Fruit fly (Drosophila melanogaster) whole organism, embryonic: ENCODE measurements around the gene wge.
A peak's percentile ranks its signal among the peaks of the same experiment; 100 is the strongest.

Experiments
- Adf1 ChIP-seq: fragments of 200-800 bp; sonication (Bioruptor generic); IDR thresholded peaks from 2 replicates; pipeline ENCODE4 v1.3.6; 2022; ENCODE audit warnings: missing biosample characterization, missing genetic modification characterization
- BtbVII ChIP-seq: fragments of 200-800 bp; sonication (Bioruptor generic); optimal IDR thresholded peaks from 3 replicates; lab custom pipeline; 2017; ENCODE audit warnings: missing biosample characterization, mild to moderate bottlenecking, missing genetic modification characterization
- CG10959 ChIP-seq: fragments of 200-800 bp; sonication (Bioruptor generic); IDR thresholded peaks from 2 replicates; pipeline ENCODE4 v1.3.6; 2022; ENCODE audit warnings: missing biosample characterization, missing genetic modification characterization
- CG12104 ChIP-seq: fragments of 200-800 bp; sonication (Bioruptor generic); optimal IDR thresholded peaks from 3 replicates; lab custom pipeline; 2016; ENCODE audit warnings: missing biosample characterization, missing genetic modification characterization
- CG12769 ChIP-seq: fragments of 200-800 bp; sonication (Bioruptor generic); optimal IDR thresholded peaks from 2 replicates; lab custom pipeline; 2019; ENCODE audit warnings: missing biosample characterization, mild to moderate bottlenecking, missing genetic modification characterization, moderate library complexity
- CG15073 ChIP-seq: fragments of 200-800 bp; sonication (Bioruptor generic); optimal IDR thresholded peaks from 2 replicates; lab custom pipeline; 2016; ENCODE audit warnings: missing biosample characterization, missing genetic modification characterization
- CG1647 ChIP-seq: fragments of 200-800 bp; sonication (Bioruptor generic); optimal IDR thresholded peaks from 3 replicates; lab custom pipeline; 2016; ENCODE audit warnings: missing biosample characterization, missing genetic modification characterization
- CG17359 ChIP-seq: fragments of 200-800 bp; sonication (Bioruptor generic); optimal IDR thresholded peaks from 3 replicates; lab custom pipeline; 2018; ENCODE audit warnings: missing biosample characterization, mild to moderate bottlenecking, missing genetic modification characterization, moderate library complexity
- CG17802 ChIP-seq: fragments of 200-800 bp; sonication (Bioruptor generic); optimal IDR thresholded peaks from 2 replicates; lab custom pipeline; 2018; ENCODE audit warnings: missing biosample characterization, mild to moderate bottlenecking, missing genetic modification characterization, moderate library complexity
- CG17912 ChIP-seq: fragments of 200-800 bp; sonication (Bioruptor generic); optimal IDR thresholded peaks from 2 replicates; lab custom pipeline; 2018; ENCODE audit warnings: missing biosample characterization, mild to moderate bottlenecking, missing genetic modification characterization
- CG2120 ChIP-seq: fragments of 200-800 bp; sonication (Bioruptor generic); optimal IDR thresholded peaks from 3 replicates; lab custom pipeline; 2016; ENCODE audit warnings: missing biosample characterization, missing genetic modification characterization
- CG2678 ChIP-seq: fragments of 200-800 bp; sonication (Bioruptor generic); optimal IDR thresholded peaks from 3 replicates; lab custom pipeline; 2019; ENCODE audit warnings: missing biosample characterization, mild to moderate bottlenecking, missing genetic modification characterization, moderate library complexity
- CG2889 ChIP-seq: fragments of 200-800 bp; sonication (Bioruptor generic); IDR thresholded peaks from 3 replicates; pipeline ENCODE4 v1.3.6; 2022; ENCODE audit warnings: missing biosample characterization, missing genetic modification characterization
- CG31365 ChIP-seq: fragments of 200-800 bp; sonication (Bioruptor generic); optimal IDR thresholded peaks from 2 replicates; lab custom pipeline; 2018; ENCODE audit warnings: missing biosample characterization, mild to moderate bottlenecking, missing genetic modification characterization
- CG3163 ChIP-seq: fragments of 200-800 bp; sonication (Bioruptor generic); optimal IDR thresholded peaks from 3 replicates; lab custom pipeline; 2016; ENCODE audit warnings: missing biosample characterization, missing genetic modification characterization
- CG3726 ChIP-seq: fragments of 200-800 bp; sonication (Bioruptor generic); IDR thresholded peaks from 3 replicates; pipeline ENCODE4, ENCODE4 v1.3.6; 2022; ENCODE audit warnings: missing biosample characterization, missing genetic modification characterization
- CG3995 ChIP-seq: fragments of 200-800 bp; sonication (Bioruptor generic); optimal IDR thresholded peaks from 3 replicates; lab custom pipeline; 2016; ENCODE audit warnings: missing biosample characterization, missing genetic modification characterization
- CG4617 ChIP-seq: fragments of 200-800 bp; sonication (Bioruptor generic); optimal IDR thresholded peaks from 3 replicates; lab custom pipeline; 2016; ENCODE audit warnings: missing biosample characterization, missing genetic modification characterization, borderline replicate concordance
- CG6254 ChIP-seq: fragments of 200-800 bp; sonication (Bioruptor generic); optimal IDR thresholded peaks from 3 replicates; lab custom pipeline; 2017; ENCODE audit warnings: mild to moderate bottlenecking, missing biosample characterization, missing genetic modification reagents, missing genetic modification characterization
- CG6854 ChIP-seq: fragments of 200-800 bp; sonication (Bioruptor generic); optimal IDR thresholded peaks from 3 replicates; lab custom pipeline; 2017; ENCODE audit warnings: missing biosample characterization, mild to moderate bottlenecking, missing genetic modification characterization
- CG7786 ChIP-seq: fragments of 200-800 bp; sonication (Bioruptor generic); optimal IDR thresholded peaks from 2 replicates; lab custom pipeline; 2016; ENCODE audit warnings: missing biosample characterization, missing genetic modification characterization
- CG8388 ChIP-seq: fragments of 200-800 bp; sonication (Bioruptor generic); optimal IDR thresholded peaks from 2 replicates; lab custom pipeline; 2019; ENCODE audit warnings: missing biosample characterization, mild to moderate bottlenecking, missing genetic modification characterization, moderate library complexity
- CG9215 ChIP-seq: fragments of 200-800 bp; sonication (Bioruptor generic); IDR thresholded peaks from 2 replicates; pipeline ENCODE4 v1.3.6; 2022; ENCODE audit warnings: missing biosample characterization, missing genetic modification characterization
- Deaf1 ChIP-seq: fragments of 200-800 bp; optimal IDR thresholded peaks from 3 replicates; lab custom pipeline; 2019; ENCODE audit warnings: missing biosample characterization, mild to moderate bottlenecking, missing genetic modification characterization, moderate library complexity
- Fer2 ChIP-seq: fragments of 200-800 bp; sonication (Bioruptor generic); optimal IDR thresholded peaks from 2 replicates; lab custom pipeline; 2018; ENCODE audit warnings: missing biosample characterization, mild to moderate bottlenecking, missing genetic modification characterization, moderate library complexity
- H15 ChIP-seq: fragments of 200-800 bp; sonication (Bioruptor generic); IDR thresholded peaks from 3 replicates; pipeline ENCODE4 v1.3.6; 2022; ENCODE audit warnings: missing biosample characterization, missing genetic modification characterization
- Lpt ChIP-seq: fragments of >200 bp; optimal IDR thresholded peaks from 2 replicates; lab custom pipeline; 2018; ENCODE audit warnings: missing biosample characterization, missing genetic modification characterization
- Med ChIP-seq: fragments of 200-800 bp; sonication (Bioruptor generic); peaks from one replicate; lab custom pipeline; 2016; ENCODE audit warnings: missing biosample characterization, missing genetic modification characterization, mild to moderate bottlenecking, inconsistent platforms, moderate library complexity
- NC2β ChIP-seq: fragments of 200-800 bp; sonication (Bioruptor generic); optimal IDR thresholded peaks from 2 replicates; lab custom pipeline; 2016; ENCODE audit warnings: missing biosample characterization, missing genetic modification characterization
- Neu2 ChIP-seq: fragments of 200-800 bp; sonication (Bioruptor generic); optimal IDR thresholded peaks from 3 replicates; lab custom pipeline; 2016; ENCODE audit warnings: missing biosample characterization, missing genetic modification characterization, borderline replicate concordance
- Nf-YC ChIP-seq: fragments of 200-800 bp; optimal IDR thresholded peaks from 3 replicates; lab custom pipeline; 2019; ENCODE audit warnings: missing biosample characterization, mild to moderate bottlenecking, missing genetic modification characterization, moderate library complexity
- Rfx ChIP-seq: fragments of 200-800 bp; sonication (Bioruptor generic); IDR thresholded peaks from 2 replicates; pipeline ENCODE4 v1.3.6; 2022; ENCODE audit warnings: missing biosample characterization, missing genetic modification characterization
- Rx ChIP-seq: fragments of 200-800 bp; sonication (Bioruptor generic); IDR thresholded peaks from 2 replicates; pipeline ENCODE4 v1.3.6; 2022; ENCODE audit warnings: missing biosample characterization, missing genetic modification characterization
- Sox102F ChIP-seq: fragments of 200-800 bp; sonication (Bioruptor generic); optimal IDR thresholded peaks from 2 replicates; lab custom pipeline; 2018; ENCODE audit warnings: missing biosample characterization, mild to moderate bottlenecking, missing genetic modification characterization, moderate library complexity
- Xrp1 ChIP-seq: fragments of 200-800 bp; sonication (Bioruptor generic); IDR thresholded peaks from 2 replicates; pipeline ENCODE4 v1.3.6; 2022; ENCODE audit warnings: missing biosample characterization, missing genetic modification characterization
- aop ChIP-seq: fragments of 200-800 bp; sonication (Bioruptor generic); IDR thresholded peaks from 2 replicates; pipeline ENCODE4 v1.3.6; 2022; ENCODE audit warnings: missing biosample characterization, missing genetic modification characterization
- bowl ChIP-seq: fragments of 200-800 bp; sonication (Bioruptor generic); IDR thresholded peaks from 2 replicates; pipeline ENCODE4 v1.3.6; 2022; ENCODE audit warnings: missing biosample characterization, missing genetic modification characterization
- chn ChIP-seq: fragments of 200-800 bp; sonication (Bioruptor generic); optimal IDR thresholded peaks from 2 replicates; lab custom pipeline; 2016; ENCODE audit warnings: missing biosample characterization, missing genetic modification characterization
- croc ChIP-seq: fragments of 200-800 bp; sonication (Bioruptor generic); conservative IDR thresholded peaks from 3 replicates; pipeline ENCODE4 v1.3.6; 2022; ENCODE audit warnings: missing biosample characterization, missing genetic modification characterization
- danr ChIP-seq: fragments of 200-800 bp; sonication (Bioruptor generic); IDR thresholded peaks from 2 replicates; pipeline ENCODE4 v1.3.6; 2022; ENCODE audit warnings: missing biosample characterization, missing genetic modification characterization
- emc ChIP-seq: fragments of 200-800 bp; sonication (Bioruptor generic); optimal IDR thresholded peaks from 2 replicates; lab custom pipeline; 2016; ENCODE audit warnings: missing biosample characterization, missing genetic modification characterization
- eve ChIP-seq, 2 experiments: fragments of >200 bp; optimal IDR thresholded peaks; 2 replicates each; lab custom pipeline; 2017; ENCODE audit warnings: missing biosample characterization in 2 of 2, missing genetic modification characterization in 2 of 2
- fd64A ChIP-seq: fragments of 200-800 bp; sonication (Bioruptor generic); optimal IDR thresholded peaks from 3 replicates; lab custom pipeline; 2018; ENCODE audit warnings: missing biosample characterization, mild to moderate bottlenecking, missing genetic modification characterization
- fd96Cb ChIP-seq: fragments of 200-800 bp; sonication (Bioruptor generic); optimal IDR thresholded peaks from 2 replicates; lab custom pipeline; 2018; ENCODE audit warnings: missing biosample characterization, mild to moderate bottlenecking, missing genetic modification characterization, moderate library complexity
- hth ChIP-seq: fragments of >200 bp; optimal IDR thresholded peaks from 2 replicates; lab custom pipeline; 2017; ENCODE audit warnings: inconsistent platforms
- knrl ChIP-seq: fragments of 200-800 bp; sonication (Bioruptor generic); IDR thresholded peaks from 3 replicates; pipeline ENCODE4 v1.3.6; 2022; ENCODE audit warnings: missing biosample characterization, missing genetic modification characterization; ENCODE audit not compliant: partially characterized antibody
- mam ChIP-seq: fragments of 200-800 bp; sonication (Bioruptor generic); optimal IDR thresholded peaks from 3 replicates; lab custom pipeline; 2016; ENCODE audit warnings: missing biosample characterization, missing genetic modification characterization
- nom ChIP-seq: fragments of 200-800 bp; sonication (Bioruptor generic); optimal IDR thresholded peaks from 2 replicates; lab custom pipeline; 2017; ENCODE audit warnings: missing biosample characterization, missing genetic modification characterization, mild to moderate bottlenecking, moderate library complexity, missing genetic modification reagents
- pan ChIP-seq, 4 experiments: fragments of >200 bp in 3 of 4; fragments of 200-800 bp in 1 of 4; sonication (Bioruptor generic) in 1 of 4; optimal IDR thresholded peaks in 3 of 4; IDR thresholded peaks in 1 of 4; 2 replicates each; pipeline versions ENCODE4 v1.3.6 to Lab custom; 2017 to 2022; ENCODE audit warnings: missing biosample characterization in 2 of 4, missing genetic modification characterization in 2 of 4, mixed read lengths in 1 of 4
- pho ChIP-seq: fragments of 200-800 bp; sonication (Bioruptor generic); optimal IDR thresholded peaks from 2 replicates; lab custom pipeline; 2016; ENCODE audit warnings: missing biosample characterization, missing genetic modification characterization
- sens ChIP-seq: fragments of 200-800 bp; sonication (Bioruptor generic); peaks from one replicate; lab custom pipeline; 2016; ENCODE audit warnings: missing biosample characterization, missing genetic modification characterization
- slp2 ChIP-seq: fragments of 200-800 bp; sonication (Bioruptor generic); optimal IDR thresholded peaks from 2 replicates; lab custom pipeline; 2016; ENCODE audit warnings: missing biosample characterization, missing genetic modification characterization
- yki ChIP-seq: fragments of >200 bp; optimal IDR thresholded peaks from 3 replicates; lab custom pipeline; 2018

wge gene

DNA sequence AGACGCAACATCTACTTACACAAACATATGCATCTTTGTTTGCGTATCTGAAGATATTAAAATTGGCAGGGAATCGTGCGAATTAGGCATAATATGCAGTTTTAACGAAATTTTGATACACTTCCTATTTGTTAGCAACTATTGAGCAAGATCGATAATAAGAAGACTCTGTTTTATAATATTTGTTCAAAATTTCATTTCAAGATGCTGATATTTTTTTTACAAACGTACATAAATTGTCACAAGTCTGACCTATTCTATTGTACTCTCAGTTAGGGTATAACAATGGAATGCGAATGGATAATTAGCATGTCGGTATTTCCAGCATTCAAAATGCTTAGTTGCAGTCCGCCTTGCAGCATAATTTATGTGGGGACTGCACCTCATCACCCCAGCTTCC, 6.9 kb upstream of the wge start (continued):
- TF ChIP-seq sens (GFP tag; lab: Kevin White, UChicago) (peak; percentile 22), Nf-YC (tag; lab: Kevin White, UChicago) (no peak), CG17359 (tag; lab: Kevin White, UChicago) (peak; percentile 13), Adf1 (no peak), NC2β (no peak), CG17912 (GFP tag; lab: Kevin White, UChicago) (no peak), CG6854 (GFP tag; lab: Kevin White, UChicago) (no peak), slp2 (GFP tag; lab: Kevin White, UChicago) (no peak), CG1647 (GFP tag; lab: Kevin White, UChicago) (no peak), Lpt (no peak), yki (lab: Kevin White, UChicago) (no peak), Sox102F (no peak), CG2889 (GFP tag; lab: Robert Waterston, UW) (no peak), nom (GFP tag; lab: Kevin White, UChicago) (no peak), bowl (GFP tag; lab: Robert Waterston, UW) (no peak), CG3163 (no peak), Neu2 (GFP tag; lab: Kevin White, UChicago) (no peak), aop (GFP tag; lab: Robert Waterston, UW) (no peak), CG8388 (GFP tag; lab: Kevin White, UChicago) (no peak), BtbVII (GFP tag; lab: Kevin White, UChicago) (no peak), hth (lab: Kevin White, UChicago) (no peak), CG12104 (GFP tag; lab: Kevin White, UChicago) (no peak), CG6254 (GFP tag; lab: Kevin White, UChicago) (no peak), CG17802 (tag; lab: Kevin White, UChicago) (no peak), Med (GFP tag; lab: Kevin White, UChicago) (peak; percentile 65), chn (GFP tag; lab: Kevin White, UChicago) (no peak), CG7786 (no peak), CG31365 (no peak), knrl (GFP tag; lab: Robert Waterston, UW) (no peak), eve (GFP tag; optimal IDR thresholded peaks at IDR 0.05; lab: Kevin White, UChicago) (no peak), CG15073 (GFP tag; lab: Kevin White, UChicago) (no peak), CG12769 (no peak), fd64A (GFP tag; lab: Kevin White, UChicago) (no peak), Deaf1 (tag; lab: Kevin White, UChicago) (no peak), CG2678 (tag; lab: Kevin White, UChicago) (no peak), mam (peak; percentile 7), CG4617 (GFP tag; lab: Kevin White, UChicago) (no peak), CG3995 (no peak), croc (GFP tag; lab: Robert Waterston, UW) (no peak), Xrp1 (GFP tag; lab: Robert Waterston, UW) (peak; percentile 61; the same call in 1 of the 2 replicates), CG2120 (GFP tag; lab: Kevin White, UChicago) (peak; percentile 27), danr (GFP tag; lab: Robert Waterston, UW) (no peak), pho (GFP tag; lab: Kevin White, UChicago) (no peak), emc (no peak), CG3726 (GFP tag; lab: Robert Waterston, UW) (no peak), CG10959 (no peak), pan (optimal IDR thresholded peaks at IDR 0.05; lab: Kevin White, UChicago) (no peak), pan (GFP tag; optimal IDR thresholded peaks at IDR 0.05 in 1 of 2, IDR thresholded peaks at IDR 0.05 in 1 of 2) (peak in 1 of 2 experiments; percentile 75), H15 (GFP tag; lab: Robert Waterston, UW) (no peak), Rfx (GFP tag; lab: Robert Waterston, UW) (peak; percentile 53), Rx (GFP tag; lab: Robert Waterston, UW) (no peak), Fer2 (no peak), fd96Cb (tag; lab: Kevin White, UChicago) (no peak), CG9215 (GFP tag; lab: Robert Waterston, UW) (no peak)
